Worm (Caenorhabditis elegans): ENCODE results near the gene shc-3.

DNA sequence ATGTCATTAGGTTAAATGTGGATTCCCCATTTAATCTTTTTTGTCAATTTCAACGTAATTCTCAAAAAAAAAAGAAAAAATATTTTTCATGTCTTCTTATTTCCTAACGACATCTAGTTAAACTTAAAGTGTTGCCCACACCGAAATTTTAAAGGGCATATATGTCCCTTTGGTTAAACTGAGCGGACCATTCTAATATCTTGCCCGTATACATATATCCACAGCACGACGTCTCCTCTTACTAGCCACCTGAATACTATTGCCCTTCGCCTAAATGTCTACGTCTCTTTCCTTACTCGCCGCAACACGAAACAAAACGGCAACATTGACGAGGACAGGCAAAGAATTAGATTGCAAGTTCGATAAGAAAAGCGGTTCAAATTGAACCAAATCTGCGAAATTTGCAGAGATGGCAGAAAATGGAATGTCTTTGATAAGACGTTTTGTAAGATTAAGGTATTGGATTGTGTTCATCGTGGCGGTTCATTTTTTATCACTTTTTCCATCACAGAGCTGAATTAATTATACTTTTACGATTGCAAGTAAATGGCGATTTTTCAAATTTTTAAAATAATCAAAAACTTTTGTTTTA, 16.6 kb upstream of the shc-3 start:
- peak; percentile 98 for TF ChIP-seq W03F9.2 (tag; optimal IDR thresholded peaks at IDR 0.05)
- TF ChIP-seq him-1 (tag; optimal IDR thresholded peaks at IDR 0.05) = peak; percentile 100
- peak; percentile 88 for TF ChIP-seq dao-5 (tag; optimal IDR thresholded peaks at IDR 0.05)
